Fruit fly (Drosophila melanogaster) whole organism, embryonic: ENCODE data around the gene Lsp2.

Source experiments
- Ada2b ChIP-seq: fragments of 200-800 bp; sonication (Bioruptor generic); IDR thresholded peaks from 2 replicates; pipeline ENCODE4 v1.3.6; 2022; ENCODE audit warnings: missing biosample characterization, missing genetic modification characterization
- BEAF-32 ChIP-seq: fragments of 200-800 bp; sonication (Bioruptor generic); optimal IDR thresholded peaks from 3 replicates; lab custom pipeline; 2017; ENCODE audit warnings: missing biosample characterization, missing genetic modification characterization, mild to moderate bottlenecking, moderate library complexity, missing genetic modification reagents
- Bdp1 ChIP-seq: fragments of 200-800 bp; sonication (Bioruptor generic); optimal IDR thresholded peaks from 3 replicates; lab custom pipeline; 2016; ENCODE audit warnings: missing biosample characterization, missing genetic modification characterization
- CG10366 ChIP-seq: fragments of 200-800 bp; sonication (Bioruptor generic); IDR thresholded peaks from 2 replicates; pipeline ENCODE4 v1.3.6; 2022; ENCODE audit warnings: missing biosample characterization, missing genetic modification characterization
- CG10543 ChIP-seq: fragments of 200-800 bp; sonication (Bioruptor generic); optimal IDR thresholded peaks from 3 replicates; lab custom pipeline; 2017; ENCODE audit warnings: missing biosample characterization, mild to moderate bottlenecking, missing genetic modification characterization, moderate library complexity
- CG11247 ChIP-seq: fragments of 200-800 bp; sonication (Bioruptor generic); IDR thresholded peaks from 2 replicates; pipeline ENCODE4 v1.3.6; 2022; ENCODE audit warnings: missing biosample characterization, missing genetic modification characterization
- CG11398 ChIP-seq: fragments of 200-800 bp; sonication (Bioruptor generic); optimal IDR thresholded peaks from 2 replicates; lab custom pipeline; 2016; ENCODE audit warnings: missing biosample characterization, missing genetic modification characterization
- CG14860 ChIP-seq: fragments of 200-800 bp; sonication (Bioruptor generic); IDR thresholded peaks from 3 replicates; pipeline ENCODE4 v1.3.6; 2022; ENCODE audit warnings: missing biosample characterization, missing genetic modification characterization; ENCODE audit not compliant: partially characterized antibody
- CG15269 ChIP-seq: fragments of 200-800 bp; sonication (Bioruptor generic); optimal IDR thresholded peaks from 2 replicates; lab custom pipeline; 2018; ENCODE audit warnings: missing biosample characterization, mild to moderate bottlenecking, missing genetic modification characterization, moderate library complexity
- CG1603 ChIP-seq: fragments of 200-800 bp; sonication (Bioruptor generic); optimal IDR thresholded peaks from 2 replicates; lab custom pipeline; 2019; ENCODE audit warnings: missing biosample characterization, mild to moderate bottlenecking, missing genetic modification characterization, moderate library complexity
- CG17829 ChIP-seq: fragments of 200-800 bp; optimal IDR thresholded peaks from 2 replicates; lab custom pipeline; 2019; ENCODE audit warnings: missing biosample characterization, mild to moderate bottlenecking, missing genetic modification characterization, moderate library complexity
- CG2116 ChIP-seq: fragments of 200-800 bp; sonication (Bioruptor generic); optimal IDR thresholded peaks from 3 replicates; lab custom pipeline; 2018; ENCODE audit warnings: missing biosample characterization, mild to moderate bottlenecking, missing genetic modification characterization
- CG2120 ChIP-seq: fragments of 200-800 bp; sonication (Bioruptor generic); optimal IDR thresholded peaks from 3 replicates; lab custom pipeline; 2016; ENCODE audit warnings: missing biosample characterization, missing genetic modification characterization
- CG30403 ChIP-seq: fragments of 200-800 bp; sonication (Bioruptor generic); optimal IDR thresholded peaks from 3 replicates; lab custom pipeline; 2016; ENCODE audit warnings: missing biosample characterization, missing genetic modification characterization
- CG3065 ChIP-seq: fragments of 200-800 bp; sonication (Bioruptor generic); optimal IDR thresholded peaks from 2 replicates; lab custom pipeline; 2016; ENCODE audit warnings: missing biosample characterization, missing genetic modification characterization
- CG3281 ChIP-seq: fragments of 200-800 bp; sonication (Bioruptor generic); optimal IDR thresholded peaks from 3 replicates; lab custom pipeline; 2017; ENCODE audit warnings: missing biosample characterization, mild to moderate bottlenecking, missing genetic modification characterization
- CG34224 ChIP-seq: fragments of 200-800 bp; sonication (Bioruptor generic); IDR thresholded peaks from 3 replicates; pipeline ENCODE4 v1.3.6; 2022; ENCODE audit warnings: missing biosample characterization, missing genetic modification characterization; ENCODE audit not compliant: partially characterized antibody
- CG42726 ChIP-seq: fragments of 200-800 bp; sonication (Bioruptor generic); IDR thresholded peaks from 2 replicates; pipeline ENCODE4 v1.3.6; 2022; ENCODE audit warnings: missing biosample characterization, missing genetic modification characterization; ENCODE audit not compliant: partially characterized antibody
- CG4820 ChIP-seq: fragments of 200-800 bp; sonication (Bioruptor generic); optimal IDR thresholded peaks from 3 replicates; lab custom pipeline; 2016; ENCODE audit warnings: missing biosample characterization, missing genetic modification characterization
- CG5953 ChIP-seq: fragments of 200-800 bp; sonication (Bioruptor generic); IDR thresholded peaks from 2 replicates; pipeline ENCODE4 v1.3.6; 2022; ENCODE audit warnings: missing biosample characterization, missing genetic modification characterization
- CG9215 ChIP-seq: fragments of 200-800 bp; sonication (Bioruptor generic); IDR thresholded peaks from 2 replicates; pipeline ENCODE4 v1.3.6; 2022; ENCODE audit warnings: missing biosample characterization, missing genetic modification characterization
- Chrac-16 ChIP-seq: fragments of 200-800 bp; sonication (Bioruptor generic); optimal IDR thresholded peaks from 3 replicates; lab custom pipeline; 2016; ENCODE audit warnings: missing biosample characterization, missing genetic modification characterization
- Dad ChIP-seq: fragments of 200-800 bp; sonication (Bioruptor generic); optimal IDR thresholded peaks from 3 replicates; lab custom pipeline; 2016; ENCODE audit warnings: missing biosample characterization, missing genetic modification characterization
- Dref ChIP-seq: fragments of 200-800 bp; sonication (Bioruptor generic); IDR thresholded peaks from 2 replicates; pipeline ENCODE4 v1.3.6; 2022; ENCODE audit warnings: missing biosample characterization, missing genetic modification characterization
- E2f1 ChIP-seq: fragments of 200-800 bp; sonication (Bioruptor generic); IDR thresholded peaks from 2 replicates; pipeline ENCODE4 v1.3.6; 2022; ENCODE audit warnings: missing biosample characterization, missing genetic modification characterization
- Mes4 ChIP-seq: fragments of 200-800 bp; sonication (Bioruptor generic); optimal IDR thresholded peaks from 2 replicates; lab custom pipeline; 2016; ENCODE audit warnings: missing biosample characterization, missing genetic modification characterization
- NC2β ChIP-seq: fragments of 200-800 bp; sonication (Bioruptor generic); optimal IDR thresholded peaks from 2 replicates; lab custom pipeline; 2016; ENCODE audit warnings: missing biosample characterization, missing genetic modification characterization
- Nf-YA ChIP-seq: fragments of 200-800 bp; sonication (Bioruptor generic); IDR thresholded peaks from 2 replicates; pipeline ENCODE4 v1.3.6; 2022; ENCODE audit warnings: missing biosample characterization, missing genetic modification characterization
- Optix ChIP-seq: fragments of 200-800 bp; sonication (Bioruptor generic); IDR thresholded peaks from 3 replicates; pipeline ENCODE4 v1.3.6; 2022; ENCODE audit warnings: missing biosample characterization, missing genetic modification characterization
- Sry-β ChIP-seq: fragments of 200-800 bp; sonication (Bioruptor generic); optimal IDR thresholded peaks from 2 replicates; lab custom pipeline; 2018; ENCODE audit warnings: missing biosample characterization, mild to moderate bottlenecking, missing genetic modification characterization, moderate library complexity
- YL-1 ChIP-seq: fragments of 200-800 bp; sonication (Bioruptor generic); optimal IDR thresholded peaks from 3 replicates; lab custom pipeline; 2017; ENCODE audit warnings: missing biosample characterization, mild to moderate bottlenecking, missing genetic modification characterization
- bsh ChIP-seq, 2 experiments: fragments of 200-800 bp; sonication (Bioruptor generic); optimal IDR thresholded peaks; 2 replicates each; lab custom pipeline; 2017 to 2018; ENCODE audit warnings: mild to moderate bottlenecking in 2 of 2, missing biosample characterization in 2 of 2, missing genetic modification characterization in 2 of 2, moderate library complexity in 1 of 2
- cato ChIP-seq: fragments of 200-800 bp; sonication (Bioruptor generic); optimal IDR thresholded peaks from 2 replicates; lab custom pipeline; 2016; ENCODE audit warnings: missing biosample characterization, missing genetic modification characterization, borderline replicate concordance
- ci ChIP-seq: fragments of 200-800 bp; sonication (Bioruptor generic); IDR thresholded peaks from 3 replicates; pipeline ENCODE4 v1.3.6; 2022; ENCODE audit warnings: missing biosample characterization, missing genetic modification characterization
- crol ChIP-seq: fragments of 200-800 bp; sonication (Bioruptor generic); IDR thresholded peaks from 2 replicates; pipeline ENCODE4 v1.3.6; 2022; ENCODE audit warnings: missing biosample characterization, missing genetic modification characterization
- dimm ChIP-seq: fragments of 200-800 bp; sonication (Bioruptor generic); IDR thresholded peaks from 2 replicates; pipeline ENCODE4 v1.3.6; 2022; ENCODE audit warnings: missing biosample characterization, missing genetic modification characterization
- dmrt99B ChIP-seq: fragments of 200-800 bp; sonication (Bioruptor generic); optimal IDR thresholded peaks from 2 replicates; lab custom pipeline; 2018; ENCODE audit warnings: missing biosample characterization, mild to moderate bottlenecking, missing genetic modification characterization, moderate library complexity
- esg ChIP-seq: fragments of 200-800 bp; sonication (Bioruptor generic); conservative IDR thresholded peaks from 2 replicates; pipeline ENCODE4 v1.3.6; 2022; ENCODE audit warnings: missing biosample characterization, missing genetic modification characterization
- ftz-f1 ChIP-seq: fragments of 200-800 bp; sonication (Bioruptor generic); optimal IDR thresholded peaks from 2 replicates; lab custom pipeline; 2016; ENCODE audit warnings: missing biosample characterization, missing genetic modification characterization
- gem ChIP-seq: fragments of 200-800 bp; sonication (Bioruptor generic); optimal IDR thresholded peaks from 2 replicates; lab custom pipeline; 2019; ENCODE audit warnings: missing biosample characterization, mild to moderate bottlenecking, missing genetic modification characterization, moderate library complexity
- jigr1 ChIP-seq: fragments of 200-800 bp; sonication (Bioruptor generic); IDR thresholded peaks from 3 replicates; pipeline ENCODE4 v1.3.6; 2022; ENCODE audit warnings: missing biosample characterization, missing genetic modification characterization
- lola ChIP-seq, 3 experiments: fragments of >200 bp in 2 of 3; fragments of 200-800 bp in 1 of 3; sonication (Bioruptor generic) in 1 of 3; optimal IDR thresholded peaks; 2 replicates each; lab custom pipeline; 2017 to 2019; ENCODE audit warnings: missing biosample characterization in 3 of 3, missing genetic modification characterization in 3 of 3, mild to moderate bottlenecking in 1 of 3, moderate library complexity in 1 of 3
- mirr ChIP-seq: fragments of 200-800 bp; sonication (Bioruptor generic); optimal IDR thresholded peaks from 3 replicates; lab custom pipeline; 2018; ENCODE audit warnings: missing biosample characterization, mild to moderate bottlenecking, missing genetic modification characterization
- nmo ChIP-seq: fragments of 200-800 bp; sonication (Bioruptor generic); optimal IDR thresholded peaks from 2 replicates; lab custom pipeline; 2018; ENCODE audit warnings: missing biosample characterization, mild to moderate bottlenecking, missing genetic modification characterization, moderate library complexity
- phol ChIP-seq: fragments of 200-800 bp; sonication (Bioruptor generic); optimal IDR thresholded peaks from 3 replicates; lab custom pipeline; 2018; ENCODE audit warnings: missing biosample characterization, mild to moderate bottlenecking, missing genetic modification characterization, moderate library complexity
- tna ChIP-seq: fragments of 200-800 bp; sonication (Bioruptor generic); IDR thresholded peaks from 2 replicates; pipeline ENCODE4 v1.3.6; 2022; ENCODE audit warnings: missing biosample characterization, missing genetic modification characterization; ENCODE audit not compliant: partially characterized antibody
- unpg ChIP-seq: fragments of 200-800 bp; sonication (Bioruptor generic); optimal IDR thresholded peaks from 3 replicates; lab custom pipeline; 2018; ENCODE audit warnings: missing biosample characterization, mild to moderate bottlenecking, missing genetic modification characterization, moderate library complexity
- vnd ChIP-seq: fragments of 200-800 bp; sonication (Bioruptor generic); IDR thresholded peaks from 3 replicates; pipeline ENCODE4 v1.3.6; 2022; ENCODE audit warnings: missing biosample characterization, missing genetic modification characterization; ENCODE audit not compliant: partially characterized antibody
- zen ChIP-seq: fragments of 200-800 bp; sonication (Bioruptor generic); optimal IDR thresholded peaks from 3 replicates; lab custom pipeline; 2018; ENCODE audit warnings: missing biosample characterization, mild to moderate bottlenecking, missing genetic modification characterization, moderate library complexity
- zfh2 ChIP-seq: fragments of 200-800 bp; sonication (Bioruptor generic); optimal IDR thresholded peaks from 2 replicates; lab custom pipeline; 2016; ENCODE audit warnings: missing biosample characterization, missing genetic modification characterization

Lsp2 gene

dm6 chr3L:12136630-12137029, 7.4 kb downstream of the Lsp2 start, which contains the start of the genes CG5645 and Atg12 (continued):
- TF ChIP-seq Sry-β (GFP tag; lab: Kevin White, UChicago) (peak; percentile 17), CG10543 (GFP tag; lab: Kevin White, UChicago) (peak; percentile 71), mirr (GFP tag; lab: Kevin White, UChicago) (no peak), CG15269 (tag; lab: Kevin White, UChicago) (peak; percentile 46), YL-1 (peak; percentile 22), Bdp1 (GFP tag; lab: Kevin White, UChicago) (no peak), CG9215 (GFP tag; lab: Robert Waterston, UW) (peak; percentile 33; the same call in 1 of the 2 replicates), Nf-YA (GFP tag; lab: Robert Waterston, UW) (peak; percentile 21; the same call in 1 of the 2 replicates), ftz-f1 (GFP tag; lab: Kevin White, UChicago) (no peak), CG11398 (GFP tag; lab: Kevin White, UChicago) (no peak), CG1603 (peak; percentile 44), CG2120 (GFP tag; lab: Kevin White, UChicago) (peak; percentile 65), tna (GFP tag; lab: Robert Waterston, UW) (peak; percentile 67; the same call in 1 of the 2 replicates), Ada2b (GFP tag; lab: Robert Waterston, UW) (peak; percentile 59; the same call in 1 of the 2 replicates), crol (GFP tag; lab: Robert Waterston, UW) (no peak), BEAF-32 (GFP tag; lab: Kevin White, UChicago) (peak; percentile 80), gem (tag; lab: Kevin White, UChicago) (peak; percentile 84), cato (GFP tag; lab: Kevin White, UChicago) (no peak), CG11247 (GFP tag; lab: Robert Waterston, UW) (peak; percentile 65), CG5953 (GFP tag; lab: Robert Waterston, UW) (no peak), CG10366 (GFP tag; lab: Robert Waterston, UW) (peak; percentile 11; the same call in 1 of the 2 replicates), dimm (no peak), CG30403 (GFP tag; lab: Kevin White, UChicago) (peak; percentile 77), Optix (GFP tag; lab: Robert Waterston, UW) (no peak), bsh (GFP tag; optimal IDR thresholded peaks at IDR 0.05; lab: Kevin White, UChicago) (peak in 1 of 2 experiments; percentile 47), Mes4 (no peak), E2f1 (GFP tag; lab: Robert Waterston, UW) (peak; percentile 18; the same call in 1 of the 2 replicates), Dad (no peak), CG34224 (GFP tag; lab: Robert Waterston, UW) (peak; percentile 82), CG4820 (peak; percentile 60), CG14860 (GFP tag; lab: Robert Waterston, UW) (peak; percentile 80), zen (peak; percentile 26), vnd (GFP tag; lab: Robert Waterston, UW) (peak; percentile 74), jigr1 (GFP tag; lab: Robert Waterston, UW) (no peak), CG17829 (peak; percentile 85), Dref (GFP tag; lab: Robert Waterston, UW) (peak; percentile 61), CG2116 (GFP tag; lab: Kevin White, UChicago) (peak; percentile 78), CG3281 (GFP tag; lab: Kevin White, UChicago) (peak; percentile 58), lola (GFP tag; optimal IDR thresholded peaks at IDR 0.05; lab: Kevin White, UChicago) (peak in 1 of 3 experiments; percentile 43), NC2β (GFP tag; lab: Kevin White, UChicago) (no peak), dmrt99B (tag; lab: Kevin White, UChicago) (peak; percentile 51), CG3065 (GFP tag; lab: Kevin White, UChicago) (no peak), nmo (peak; percentile 44), CG42726 (GFP tag; lab: Robert Waterston, UW) (no peak; the same call in 1 of the 2 replicates), unpg (GFP tag; lab: Kevin White, UChicago) (peak; percentile 73), phol (tag; lab: Kevin White, UChicago) (peak; percentile 59), Chrac-16 (peak; percentile 45), esg (GFP tag; lab: Robert Waterston, UW) (0 out of 2 replicates have a peak, but pooled peaks have one; percentile 19), ci (GFP tag; lab: Robert Waterston, UW) (no peak), zfh2 (GFP tag; lab: Kevin White, UChicago) (peak; percentile 21)
